Worm (Caenorhabditis elegans) whole organism, mixed stage, embryonic: ENCODE measurements around the gene ZK1290.1.

ENCODE experiments used
- M03D4.4 ChIP-seq: sonication (generic microtip); optimal IDR thresholded peaks from 2 replicates; lab custom pipeline; 2017; ENCODE audit warnings: mild to moderate bottlenecking, missing genetic modification characterization, missing compliant biosample characterization
- blmp-1 ChIP-seq: fragments of 150-350 bp; optimal IDR thresholded peaks from 2 replicates; lab custom pipeline; 2014; ENCODE audit warnings: missing biosample characterization, missing genetic modification characterization
- ceh-39 ChIP-seq: fragments of 150-350 bp; optimal IDR thresholded peaks from 2 replicates; lab custom pipeline; 2014; ENCODE audit warnings: missing biosample characterization, missing genetic modification characterization
- ceh-43 ChIP-seq: fragments of 200-800 bp; sonication (Bioruptor generic); optimal IDR thresholded peaks from 2 replicates; lab custom pipeline; 2018; ENCODE audit warnings: mild to moderate bottlenecking, missing genetic modification characterization, moderate library complexity, missing compliant biosample characterization
- ces-1 ChIP-seq: fragments of 150-350 bp; optimal IDR thresholded peaks from 2 replicates; lab custom pipeline; 2014; ENCODE audit warnings: missing biosample characterization, missing genetic modification reagents, missing genetic modification characterization
- cnd-1 ChIP-seq: fragments of 200-800 bp; sonication (Bioruptor generic); optimal IDR thresholded peaks from 2 replicates; lab custom pipeline; 2018; ENCODE audit warnings: mild to moderate bottlenecking, missing genetic modification characterization, missing compliant biosample characterization
- drap-1 ChIP-seq: fragments of 200-800 bp; sonication (Bioruptor generic); optimal IDR thresholded peaks from 3 replicates; lab custom pipeline; 2018; ENCODE audit warnings: mild to moderate bottlenecking, missing genetic modification characterization, missing compliant biosample characterization
- elt-3 ChIP-seq: fragments of 150-350 bp; optimal IDR thresholded peaks from 2 replicates; lab custom pipeline; 2014; ENCODE audit warnings: missing biosample characterization, missing genetic modification characterization
- flh-1 ChIP-seq: fragments of 200-800 bp; sonication (Bioruptor generic); optimal IDR thresholded peaks from 2 replicates; lab custom pipeline; 2018; ENCODE audit warnings: mild to moderate bottlenecking, missing genetic modification characterization, moderate library complexity, missing compliant biosample characterization
- lin-32 ChIP-seq: fragments of 200-800 bp; sonication (Bioruptor generic); optimal IDR thresholded peaks from 2 replicates; lab custom pipeline; 2018; ENCODE audit warnings: mild to moderate bottlenecking, missing genetic modification characterization, missing compliant biosample characterization
- lsy-2 ChIP-seq: fragments of 150-350 bp; optimal IDR thresholded peaks from 2 replicates; lab custom pipeline; 2014; ENCODE audit warnings: missing biosample characterization, missing genetic modification characterization
- mep-1 ChIP-seq: fragments of 150-350 bp; optimal IDR thresholded peaks from 2 replicates; lab custom pipeline; 2017; ENCODE audit warnings: missing biosample characterization, missing genetic modification reagents, missing genetic modification characterization, inconsistent platforms
- mls-2 ChIP-seq: sonication (generic microtip); optimal IDR thresholded peaks from 2 replicates; lab custom pipeline; 2016; ENCODE audit warnings: mild to moderate bottlenecking, missing genetic modification characterization, moderate library complexity, missing compliant biosample characterization
- nhr-2 ChIP-seq: fragments of 150-350 bp; optimal IDR thresholded peaks from 2 replicates; lab custom pipeline; 2014; ENCODE audit warnings: missing biosample characterization, missing genetic modification characterization
- nhr-237 ChIP-seq: fragments of 150-350 bp; optimal IDR thresholded peaks from 2 replicates; lab custom pipeline; 2014; ENCODE audit warnings: missing biosample characterization, missing genetic modification characterization
- nhr-28 ChIP-seq: fragments of 150-350 bp; optimal IDR thresholded peaks from 2 replicates; lab custom pipeline; 2014; ENCODE audit warnings: missing biosample characterization, missing genetic modification characterization
- nhr-76 ChIP-seq: sonication (generic microtip); optimal IDR thresholded peaks from 2 replicates; lab custom pipeline; 2017; ENCODE audit warnings: missing biosample characterization, missing genetic modification characterization
- pha-4 ChIP-seq: fragments of 150-350 bp; optimal IDR thresholded peaks from 2 replicates; lab custom pipeline; 2018; ENCODE audit warnings: missing biosample characterization, missing genetic modification reagents, missing genetic modification characterization
- sem-2 ChIP-seq: fragments of 200-800 bp; sonication (Bioruptor generic); optimal IDR thresholded peaks from 2 replicates; lab custom pipeline; 2018; ENCODE audit warnings: mild to moderate bottlenecking, missing genetic modification characterization, missing compliant biosample characterization
- snpc-4 ChIP-seq: fragments of 150-350 bp; optimal IDR thresholded peaks from 2 replicates; lab custom pipeline; 2014; ENCODE audit warnings: missing biosample characterization, missing genetic modification characterization
- sptf-1 ChIP-seq: sonication (generic microtip); optimal IDR thresholded peaks from 2 replicates; lab custom pipeline; 2017; ENCODE audit warnings: mild to moderate bottlenecking, missing genetic modification characterization, moderate library complexity, missing compliant biosample characterization
- tbx-8 ChIP-seq: fragments of 200-800 bp; sonication (Bioruptor generic); optimal IDR thresholded peaks from 2 replicates; lab custom pipeline; 2018; ENCODE audit warnings: mild to moderate bottlenecking, missing genetic modification characterization, moderate library complexity, missing compliant biosample characterization
- unc-120 ChIP-seq: sonication (generic microtip); optimal IDR thresholded peaks from 2 replicates; lab custom pipeline; 2017; ENCODE audit warnings: missing genetic modification characterization, missing compliant biosample characterization; ENCODE audit not compliant: poor library complexity, severe bottlenecking
- unc-39 ChIP-seq: fragments of 150-350 bp; optimal IDR thresholded peaks from 2 replicates; lab custom pipeline; 2014; ENCODE audit warnings: missing biosample characterization, missing genetic modification characterization
- unc-62 ChIP-seq: fragments of 150-350 bp; optimal IDR thresholded peaks from 2 replicates; lab custom pipeline; 2014; ENCODE audit warnings: missing biosample characterization, missing genetic modification reagents, missing genetic modification characterization
- zip-8 ChIP-seq: fragments of 150-350 bp; optimal IDR thresholded peaks from 2 replicates; lab custom pipeline; 2014; ENCODE audit warnings: missing biosample characterization, missing genetic modification characterization
- ztf-11 ChIP-seq: fragments of 150-350 bp; optimal IDR thresholded peaks from 2 replicates; lab custom pipeline; 2014; ENCODE audit warnings: missing biosample characterization, missing genetic modification characterization

Gene ZK1290.1

ce11 chrII:7575614-7576013, 14.1 kb downstream of the ZK1290.1 start, which contains the start of gene F35D2.1:
Gene F35D2.1, plus strand, starts transcription at chrII:7575914.
- TF ChIP-seq tbx-8 (GFP tag; lab: Kevin White, UChicago) (no peak), sem-2 (GFP tag; lab: Kevin White, UChicago) (no peak), mls-2 (tag; lab: Kevin White, UChicago) (no peak)

- TF ChIP-seq lsy-2 (no peak), unc-120 (tag; lab: Kevin White, UChicago) (no peak), nhr-76 (tag; lab: Kevin White, UChicago) (no peak), unc-62 (GFP tag; lab: Kevin White, UChicago) (no peak), blmp-1 (tag; lab: Kevin White, UChicago) (no peak), nhr-2 (tag; lab: Kevin White, UChicago) (no peak), sem-2 (GFP tag; lab: Kevin White, UChicago) (no peak), elt-3 (tag; lab: Kevin White, UChicago) (no peak), zip-8 (tag; lab: Kevin White, UChicago) (no peak), ceh-39 (tag; lab: Kevin White, UChicago) (no peak), lin-32 (GFP tag; lab: Kevin White, UChicago) (no peak), unc-39 (no peak), cnd-1 (tag; lab: Kevin White, UChicago) (no peak), tbx-8 (GFP tag; lab: Kevin White, UChicago) (no peak), ztf-11 (tag; lab: Kevin White, UChicago) (no peak)
Measured at ce11 chrII:7577412-7577811, 15.8 kb downstream of the ZK1290.1 start, which contains the start of gene F35D2.6. Gene F35D2.6, plus strand, starts transcription at chrII:7577712.

ce11 chrII:7583555-7583954, 22.0 kb downstream of the ZK1290.1 start, which contains the start of gene mks-3:
Gene mks-3, minus strand, starts transcription at chrII:7583655.
- TF ChIP-seq unc-120 (tag; lab: Kevin White, UChicago) (no peak), mep-1 (tag; lab: Kevin White, UChicago) (no peak), M03D4.4 (tag; lab: Kevin White, UChicago) (no peak), zip-8 (tag; lab: Kevin White, UChicago) (no peak)

ce11 chrII:7588295-7588694, 26.7 kb downstream of the ZK1290.1 start:
- peak; percentile 26 for TF ChIP-seq ces-1 (GFP tag; lab: Kevin White, UChicago)
- no peak for TF ChIP-seq nhr-28
- TF ChIP-seq, all 35 proteins: peak for 1

ce11 chrII:7593227-7593626, 31.7 kb downstream of the ZK1290.1 start:
- TF ChIP-seq flh-1 (GFP tag; lab: Kevin White, UChicago): no peak
- TF ChIP-seq lsy-2: no peak
- peak; percentile 18 for TF ChIP-seq ces-1 (GFP tag; lab: Kevin White, UChicago)
- TF ChIP-seq snpc-4 (tag; lab: Kevin White, UChicago): no peak
- no peak for TF ChIP-seq ceh-43 (GFP tag; lab: Kevin White, UChicago)
- TF ChIP-seq blmp-1 (tag; lab: Kevin White, UChicago): no peak
- TF ChIP-seq ceh-39 (tag; lab: Kevin White, UChicago): no peak
- TF ChIP-seq zip-8 (tag; lab: Kevin White, UChicago): no peak
- peak; percentile 30 for TF ChIP-seq sptf-1 (tag; lab: Kevin White, UChicago)
- TF ChIP-seq drap-1 (GFP tag; lab: Kevin White, UChicago): peak; percentile 21
- TF ChIP-seq unc-120 (tag; lab: Kevin White, UChicago): no peak
- peak; percentile 21 for TF ChIP-seq mep-1 (tag; lab: Kevin White, UChicago)
- no peak for TF ChIP-seq unc-39
- peak; percentile 61 for TF ChIP-seq mls-2 (tag; lab: Kevin White, UChicago)
- no peak for TF ChIP-seq cnd-1 (tag; lab: Kevin White, UChicago)
- no peak for TF ChIP-seq pha-4 (tag; lab: Kevin White, UChicago)

ce11 chrII:7594262-7594661, 32.7 kb downstream of the ZK1290.1 start:
- TF ChIP-seq lsy-2 (no peak), ces-1 (GFP tag; lab: Kevin White, UChicago) (peak; percentile 84)

DNA sequence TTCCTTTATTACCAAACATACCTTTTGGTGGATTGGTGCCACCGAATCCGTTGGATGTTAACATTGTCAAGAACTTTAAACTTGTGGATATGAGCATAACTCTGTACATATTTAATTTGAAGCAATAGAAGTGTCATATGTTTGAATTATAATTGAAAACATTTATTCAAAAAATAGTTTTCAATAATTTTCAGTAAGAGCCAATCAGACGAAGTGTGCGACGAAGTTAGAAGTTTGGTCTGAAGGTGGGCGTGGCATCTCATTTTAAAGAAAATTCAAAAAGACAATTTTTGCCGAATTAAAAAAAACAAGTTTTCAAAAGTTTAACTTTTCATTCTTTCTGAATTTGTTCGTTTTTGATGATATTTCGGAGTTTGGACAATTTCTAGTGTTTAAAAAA, 33.2 kb downstream of the ZK1290.1 start, which contains the start of gene syd-1:
syd-1 (minus strand) TSS at position 101 of the 400 bp plus-strand sequence.
- TF ChIP-seq ztf-11 (tag; lab: Kevin White, UChicago): no peak
- no peak for TF ChIP-seq elt-3 (tag; lab: Kevin White, UChicago)
- TF ChIP-seq ces-1 (GFP tag; lab: Kevin White, UChicago): no peak
- TF ChIP-seq nhr-237 (tag; lab: Kevin White, UChicago): no peak
- no peak for TF ChIP-seq nhr-28
- TF ChIP-seq sem-2 (GFP tag; lab: Kevin White, UChicago): no peak
- no peak for TF ChIP-seq flh-1 (GFP tag; lab: Kevin White, UChicago)
